Worm (Caenorhabditis elegans): ENCODE data around the gene Y47D7A.7.

DNA sequence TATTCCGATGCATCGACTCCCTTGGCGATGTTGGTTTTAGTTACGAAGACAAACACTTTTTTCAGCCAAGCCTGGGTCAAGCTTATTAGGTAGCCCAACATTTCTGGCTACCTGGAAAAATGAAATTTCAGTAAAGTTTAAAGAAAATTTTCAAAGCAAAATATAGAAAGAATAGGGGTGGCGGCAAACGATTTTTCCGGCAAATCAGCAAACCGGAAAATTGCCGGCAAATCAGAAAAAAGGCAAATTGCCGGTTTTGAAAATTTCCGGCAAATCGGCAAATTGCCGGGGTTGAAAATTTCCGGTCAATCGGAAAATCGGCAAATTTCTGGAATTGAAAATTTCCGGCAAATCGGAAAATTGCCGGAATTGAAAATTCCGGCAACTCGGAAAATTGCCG is 42.0 kb downstream of the Y47D7A.7 start, which contains the start of gene F32D1.8:
- TF ChIP-seq ama-1 (optimal IDR thresholded peaks at IDR 0.05): no peak
- TF ChIP-seq flt-1 (GFP tag; IDR thresholded peaks at IDR 0.05): no peak
- no peak for TF ChIP-seq tbx-37 (GFP tag; conservative IDR thresholded peaks at IDR 0.05)
- TF ChIP-seq ceh-13 (GFP tag; optimal IDR thresholded peaks at IDR 0.05): no peak
- no peak for TF ChIP-seq aly-1 (tag; optimal IDR thresholded peaks at IDR 0.05)
- TF ChIP-seq tra-4 (tag; optimal IDR thresholded peaks at IDR 0.05): no peak
- TF ChIP-seq hmg-4 (GFP tag; optimal IDR thresholded peaks at IDR 0.05): no peak
- no peak for TF ChIP-seq scrt-1 (GFP tag; IDR thresholded peaks at IDR 0.05)
- no peak for TF ChIP-seq ets-7 (tag; optimal IDR thresholded peaks at IDR 0.05)
